Worm (Caenorhabditis elegans): Measurements from ENCODE around the gene T02D1.8.

The T02D1.8 gene

DNA sequence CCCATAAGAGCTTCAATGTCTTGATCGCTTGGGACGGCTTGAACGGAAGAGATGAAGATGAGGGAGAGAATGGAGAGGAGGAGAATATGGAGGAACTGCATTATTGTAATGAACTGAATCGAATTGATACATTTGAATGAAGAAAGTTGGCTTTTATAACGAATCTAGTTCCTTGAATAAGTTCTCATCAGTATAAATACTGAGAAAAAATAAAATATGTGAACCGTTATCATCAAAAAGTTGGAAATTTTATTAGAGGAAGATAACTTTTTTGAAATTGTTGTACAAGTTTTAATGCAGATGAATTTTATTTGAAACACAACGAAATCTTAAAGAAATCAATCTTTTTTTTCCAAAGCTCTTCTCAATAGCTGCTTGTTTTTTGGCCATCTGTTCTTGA lies 19.7 kb upstream of the T02D1.8 start, which contains the start of gene T02D1.7:
T02D1.7 (minus strand) TSS at position 101 of the 400 bp plus-strand sequence.
- TF ChIP-seq C34B4.2 (tag; optimal IDR thresholded peaks at IDR 0.05) (no peak), lsy-2 (tag; optimal IDR thresholded peaks at IDR 0.05) (no peak), nhr-47 (tag; optimal IDR thresholded peaks at IDR 0.05) (no peak), nhr-20 (tag; optimal IDR thresholded peaks at IDR 0.05) (no peak), lin-14 (GFP tag; optimal IDR thresholded peaks at IDR 0.05) (no peak), pax-3 (tag; optimal IDR thresholded peaks at IDR 0.05) (no peak), zip-4 (GFP tag; optimal IDR thresholded peaks at IDR 0.05) (no peak), ceh-88 (GFP tag; IDR thresholded peaks at IDR 0.05) (no peak), mab-9 (GFP tag; IDR thresholded peaks at IDR 0.05) (no peak), snu-23 (GFP tag; optimal IDR thresholded peaks at IDR 0.05) (no peak)

- TF ChIP-seq hlh-17 (GFP tag; optimal IDR thresholded peaks at IDR 0.05; ENCODE audit: borderline replicate concordance) (no peak), elt-2 (tag; optimal IDR thresholded peaks at IDR 0.05) (peak; percentile 64), ceh-82 (tag; optimal IDR thresholded peaks at IDR 0.05) (no peak), lin-35 (GFP tag; optimal IDR thresholded peaks at IDR 0.05) (no peak), nhr-20 (tag; optimal IDR thresholded peaks at IDR 0.05) (peak; percentile 25), alr-1 (tag; optimal IDR thresholded peaks at IDR 0.05; ENCODE audit: borderline replicate concordance) (no peak), blmp-1 (tag; optimal IDR thresholded peaks at IDR 0.05) (peak; percentile 11), nhr-237 (tag; optimal IDR thresholded peaks at IDR 0.05) (no peak), lin-39 (tag; optimal IDR thresholded peaks at IDR 0.05) (no peak), rnt-1 (tag; optimal IDR thresholded peaks at IDR 0.05) (no peak)
Measured at ce11 chrIV:17406119-17406518, 18.8 kb upstream of the T02D1.8 start.

DNA sequence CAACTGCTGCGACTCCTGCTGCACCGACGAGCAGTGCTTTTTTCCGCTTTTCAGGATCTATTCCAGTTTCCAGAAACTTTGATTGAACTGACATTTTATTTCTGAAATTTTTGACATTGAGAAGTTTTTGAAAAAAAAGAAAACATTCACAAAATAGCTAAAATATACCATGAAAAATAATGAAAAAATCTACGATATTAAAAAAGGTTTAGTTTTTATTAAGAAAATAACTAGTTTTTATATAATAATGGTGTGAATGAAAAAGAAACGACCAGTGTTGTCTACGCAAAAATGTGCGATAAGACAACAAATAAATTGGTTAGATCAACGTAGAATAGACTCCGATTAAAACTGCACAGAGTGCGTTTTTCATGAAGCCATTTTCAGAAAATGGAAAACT lies 18.2 kb upstream of the T02D1.8 start, which contains the start of gene pmp-4:
pmp-4 (minus strand) TSS at position 101 of the 400 bp plus-strand sequence.
- TF ChIP-seq fkh-4 (tag; optimal IDR thresholded peaks at IDR 0.05; ENCODE audit: borderline replicate concordance): no peak
- no peak for TF ChIP-seq efl-1 (optimal IDR thresholded peaks at IDR 0.05)
- peak in 1 of 2 experiments; percentile 7 for TF ChIP-seq efl-1 (GFP tag; optimal IDR thresholded peaks at IDR 0.05 in 1 of 2)
- TF ChIP-seq nhr-11 (tag; optimal IDR thresholded peaks at IDR 0.05): no peak
- no peak for TF ChIP-seq sup-37 (GFP tag; optimal IDR thresholded peaks at IDR 0.05)
- no peak for TF ChIP-seq hlh-4 (tag; optimal IDR thresholded peaks at IDR 0.05)
- TF ChIP-seq nhr-12 (tag; optimal IDR thresholded peaks at IDR 0.05): no peak

DNA sequence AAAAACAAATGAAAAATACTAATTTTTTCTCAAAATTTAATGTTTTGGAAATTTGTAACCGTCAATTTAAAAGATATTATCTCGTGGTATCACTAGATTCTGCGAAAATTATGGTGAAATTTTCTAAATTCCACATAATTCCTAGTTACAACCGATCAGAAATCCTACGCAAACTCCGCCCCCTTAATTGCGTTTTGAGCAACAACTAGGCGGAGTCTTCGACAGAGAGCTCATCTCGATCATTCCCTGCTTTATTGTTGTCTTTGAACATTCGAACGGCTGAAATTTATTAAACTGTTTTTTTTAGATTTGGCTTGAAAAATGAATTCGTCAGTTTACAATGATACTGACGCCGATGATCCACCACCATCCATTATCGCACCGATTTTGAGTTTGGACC lies 12.2 kb upstream of the T02D1.8 start, which contains the start of gene T02D1.4:
T02D1.4 (plus strand) TSS at position 301 of the 400 bp plus-strand sequence.
- TF ChIP-seq fkh-8 (tag; optimal IDR thresholded peaks at IDR 0.05) (peak; percentile 0), pqm-1 (tag; optimal IDR thresholded peaks at IDR 0.05) (no peak), pax-3 (tag; optimal IDR thresholded peaks at IDR 0.05) (peak; percentile 23)

DNA sequence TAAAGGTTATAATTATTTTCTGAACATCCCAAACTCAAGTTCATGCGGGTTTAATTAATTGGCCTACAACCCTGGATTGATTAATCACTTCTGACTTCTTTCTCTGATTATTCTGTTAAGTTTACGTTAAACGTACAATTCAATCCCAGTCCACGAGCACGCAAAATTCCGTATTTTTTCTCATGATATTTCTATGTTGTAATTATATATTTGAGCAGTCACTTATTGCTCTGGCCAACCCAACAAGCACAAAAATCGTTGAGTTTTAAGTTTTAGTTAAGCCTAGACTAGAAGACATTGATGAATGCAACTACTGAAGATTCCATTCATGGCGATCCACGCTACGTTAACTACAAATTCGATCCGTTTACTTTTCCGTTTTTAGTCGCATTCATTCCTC lies 8.6 kb upstream of the T02D1.8 start, which contains the start of gene sru-15:
sru-15 (plus strand) TSS at position 301 of the 400 bp plus-strand sequence.
- TF ChIP-seq tbx-2 (tag; optimal IDR thresholded peaks at IDR 0.05): no peak
- TF ChIP-seq pag-3 (tag; optimal IDR thresholded peaks at IDR 0.05; ENCODE audit: borderline replicate concordance, insufficient read depth): no peak
- no peak for TF ChIP-seq ceh-82 (tag; optimal IDR thresholded peaks at IDR 0.05)
- no peak for TF ChIP-seq hlh-17 (GFP tag; optimal IDR thresholded peaks at IDR 0.05; ENCODE audit: borderline replicate concordance)
- no peak for TF ChIP-seq nhr-71 (tag; optimal IDR thresholded peaks at IDR 0.05)
- no peak for TF ChIP-seq hpl-2 (GFP tag; optimal IDR thresholded peaks at IDR 0.05)
- TF ChIP-seq zip-4 (GFP tag; optimal IDR thresholded peaks at IDR 0.05): no peak
- TF ChIP-seq egl-27 (tag; optimal IDR thresholded peaks at IDR 0.05): no peak
- TF ChIP-seq efl-3 (GFP tag; optimal IDR thresholded peaks at IDR 0.05): no peak
